Worm (Caenorhabditis elegans) whole organism, L3 larva: ENCODE data around the gene C24H12.4.

ENCODE experiments used
- ama-1 ChIP-seq: fragments of 150-350 bp; optimal IDR thresholded peaks from 2 replicates; lab custom pipeline; 2018
- jun-1 ChIP-seq: fragments of 150-350 bp; optimal IDR thresholded peaks from 2 replicates; lab custom pipeline; 2014; ENCODE audit warnings: missing biosample characterization, missing genetic modification reagents, missing genetic modification characterization
- nhr-237 ChIP-seq: fragments of 150-350 bp; optimal IDR thresholded peaks from 2 replicates; lab custom pipeline; 2014; ENCODE audit warnings: missing biosample characterization, missing genetic modification characterization
- pha-4 ChIP-seq: fragments of 150-350 bp; optimal IDR thresholded peaks from 2 replicates; lab custom pipeline; 2014; ENCODE audit warnings: missing biosample characterization, missing genetic modification reagents, missing genetic modification characterization

- TF ChIP-seq nhr-237 (tag; lab: Kevin White, UChicago) (no peak), jun-1 (tag; lab: Kevin White, UChicago) (no peak), ama-1 (lab: Kevin White, UChicago) (no peak), pha-4 (tag; lab: Kevin White, UChicago) (no peak)
Measured at ce11 chrII:437279-437678, 26.3 kb downstream of the C24H12.4 start.
